Fruit fly (Drosophila melanogaster) whole organism, embryonic: ENCODE measurements around the gene CG34435.

Source experiments
- ATbp ChIP-seq: fragments of 200-800 bp; sonication (Bioruptor generic); optimal IDR thresholded peaks from 2 replicates; lab custom pipeline; 2017; ENCODE audit warnings: missing biosample characterization, mild to moderate bottlenecking, missing genetic modification characterization, missing genetic modification reagents
- Adf1 ChIP-seq: fragments of 200-800 bp; sonication (Bioruptor generic); IDR thresholded peaks from 2 replicates; pipeline ENCODE4 v1.3.6; 2022; ENCODE audit warnings: missing biosample characterization, missing genetic modification characterization
- Bdp1 ChIP-seq: fragments of 200-800 bp; sonication (Bioruptor generic); optimal IDR thresholded peaks from 3 replicates; lab custom pipeline; 2016; ENCODE audit warnings: missing biosample characterization, missing genetic modification characterization
- Blimp-1 ChIP-seq: fragments of 200-800 bp; sonication (Bioruptor generic); optimal IDR thresholded peaks from 3 replicates; lab custom pipeline; 2018; ENCODE audit warnings: missing biosample characterization, missing genetic modification characterization, mild to moderate bottlenecking, moderate library complexity, missing genetic modification reagents
- CG11504 ChIP-seq: fragments of 200-800 bp; sonication (Bioruptor generic); optimal IDR thresholded peaks from 3 replicates; lab custom pipeline; 2019; ENCODE audit warnings: missing biosample characterization, mild to moderate bottlenecking, missing genetic modification characterization, moderate library complexity
- CG12219 ChIP-seq: fragments of 200-800 bp; sonication (Bioruptor generic); optimal IDR thresholded peaks from 3 replicates; lab custom pipeline; 2018; ENCODE audit warnings: missing biosample characterization, mild to moderate bottlenecking, missing genetic modification characterization
- CG14441 ChIP-seq: fragments of 200-800 bp; sonication (Bioruptor generic); IDR thresholded peaks from 2 replicates; pipeline ENCODE4 v1.3.6; 2022; ENCODE audit warnings: missing biosample characterization, missing genetic modification characterization
- CG1529 ChIP-seq: fragments of 200-800 bp; sonication (Bioruptor generic); optimal IDR thresholded peaks from 3 replicates; lab custom pipeline; 2018; ENCODE audit warnings: missing biosample characterization, missing genetic modification characterization
- CG17359 ChIP-seq: fragments of 200-800 bp; sonication (Bioruptor generic); optimal IDR thresholded peaks from 3 replicates; lab custom pipeline; 2018; ENCODE audit warnings: missing biosample characterization, mild to moderate bottlenecking, missing genetic modification characterization, moderate library complexity
- CG18599 ChIP-seq: fragments of 200-800 bp; sonication (Bioruptor generic); optimal IDR thresholded peaks from 3 replicates; lab custom pipeline; 2017; ENCODE audit warnings: missing biosample characterization, missing genetic modification characterization, mild to moderate bottlenecking, moderate library complexity, missing genetic modification reagents
- CG2120 ChIP-seq: fragments of 200-800 bp; sonication (Bioruptor generic); optimal IDR thresholded peaks from 3 replicates; lab custom pipeline; 2016; ENCODE audit warnings: missing biosample characterization, missing genetic modification characterization
- CG31441 ChIP-seq: fragments of 200-800 bp; sonication (Bioruptor generic); IDR thresholded peaks from 2 replicates; pipeline ENCODE4 v1.3.6; 2022; ENCODE audit warnings: missing biosample characterization, missing genetic modification characterization
- CG4820 ChIP-seq: fragments of 200-800 bp; sonication (Bioruptor generic); optimal IDR thresholded peaks from 3 replicates; lab custom pipeline; 2016; ENCODE audit warnings: missing biosample characterization, missing genetic modification characterization
- CG8359 ChIP-seq: fragments of 200-800 bp; sonication (Bioruptor generic); optimal IDR thresholded peaks from 2 replicates; lab custom pipeline; 2017; ENCODE audit warnings: missing biosample characterization, mild to moderate bottlenecking, missing genetic modification characterization, borderline replicate concordance
- CG9817 ChIP-seq: fragments of 200-800 bp; sonication (Bioruptor generic); optimal IDR thresholded peaks from 2 replicates; lab custom pipeline; 2018; ENCODE audit warnings: missing biosample characterization, mild to moderate bottlenecking, missing genetic modification characterization, moderate library complexity
- Deaf1 ChIP-seq: fragments of 200-800 bp; optimal IDR thresholded peaks from 3 replicates; lab custom pipeline; 2019; ENCODE audit warnings: missing biosample characterization, mild to moderate bottlenecking, missing genetic modification characterization, moderate library complexity
- Dfd ChIP-seq, 2 experiments: fragments of >200 bp; optimal IDR thresholded peaks; 2 replicates each; lab custom pipeline; 2017; ENCODE audit warnings: missing biosample characterization in 2 of 2, missing genetic modification characterization in 2 of 2
- Dip3 ChIP-seq: fragments of 200-800 bp; sonication (Bioruptor generic); optimal IDR thresholded peaks from 3 replicates; lab custom pipeline; 2016; ENCODE audit warnings: missing biosample characterization, missing genetic modification characterization
- Drgx ChIP-seq: fragments of 200-800 bp; sonication (Bioruptor generic); IDR thresholded peaks from 2 replicates; pipeline ENCODE4 v1.3.6; 2022; ENCODE audit warnings: missing biosample characterization, missing genetic modification characterization
- E2f1 ChIP-seq: fragments of 200-800 bp; sonication (Bioruptor generic); IDR thresholded peaks from 2 replicates; pipeline ENCODE4 v1.3.6; 2022; ENCODE audit warnings: missing biosample characterization, missing genetic modification characterization
- E2f2 ChIP-seq: fragments of 200-800 bp; sonication (Bioruptor generic); IDR thresholded peaks from 2 replicates; pipeline ENCODE4 v1.3.6; 2022; ENCODE audit warnings: missing biosample characterization, missing genetic modification characterization
- Hmr ChIP-seq: fragments of 200-800 bp; sonication (Bioruptor generic); optimal IDR thresholded peaks from 3 replicates; lab custom pipeline; 2017; ENCODE audit warnings: mild to moderate bottlenecking, missing biosample characterization, missing genetic modification reagents, missing genetic modification characterization
- MTF-1 ChIP-seq: fragments of 200-800 bp; sonication (Bioruptor generic); optimal IDR thresholded peaks from 2 replicates; lab custom pipeline; 2018; ENCODE audit warnings: missing biosample characterization, mild to moderate bottlenecking, missing genetic modification characterization, borderline replicate concordance
- Nf-YC ChIP-seq: fragments of 200-800 bp; optimal IDR thresholded peaks from 3 replicates; lab custom pipeline; 2019; ENCODE audit warnings: missing biosample characterization, mild to moderate bottlenecking, missing genetic modification characterization, moderate library complexity
- Rx ChIP-seq: fragments of 200-800 bp; sonication (Bioruptor generic); IDR thresholded peaks from 2 replicates; pipeline ENCODE4 v1.3.6; 2022; ENCODE audit warnings: missing biosample characterization, missing genetic modification characterization
- Sin3A ChIP-seq: fragments of >200 bp; optimal IDR thresholded peaks from 2 replicates; lab custom pipeline; 2018
- Six4 ChIP-seq: fragments of 200-800 bp; sonication (Bioruptor generic); optimal IDR thresholded peaks from 2 replicates; lab custom pipeline; 2016; ENCODE audit warnings: missing biosample characterization, missing genetic modification characterization
- Usf ChIP-seq: fragments of 200-800 bp; sonication (Bioruptor generic); optimal IDR thresholded peaks from 2 replicates; lab custom pipeline; 2017; ENCODE audit warnings: missing genotype, missing biosample characterization, missing genetic modification characterization
- Xbp1 ChIP-seq: fragments of 200-800 bp; sonication (Bioruptor generic); optimal IDR thresholded peaks from 3 replicates; lab custom pipeline; 2016; ENCODE audit warnings: missing biosample characterization, mild to moderate bottlenecking, missing genetic modification characterization
- ara ChIP-seq: fragments of 200-800 bp; sonication (Bioruptor generic); IDR thresholded peaks from 2 replicates; pipeline ENCODE4 v1.3.6; 2022; ENCODE audit warnings: missing biosample characterization, missing genetic modification characterization
- bab2 ChIP-seq: fragments of 200-800 bp; sonication (Bioruptor generic); optimal IDR thresholded peaks from 2 replicates; lab custom pipeline; 2016; ENCODE audit warnings: missing biosample characterization, missing genetic modification characterization
- br ChIP-seq: fragments of >200 bp; optimal IDR thresholded peaks from 2 replicates; lab custom pipeline; 2017
- btn ChIP-seq: fragments of 200-800 bp; sonication (Bioruptor generic); optimal IDR thresholded peaks from 2 replicates; lab custom pipeline; 2016; ENCODE audit warnings: missing biosample characterization, missing genetic modification characterization
- croc ChIP-seq: fragments of 200-800 bp; sonication (Bioruptor generic); conservative IDR thresholded peaks from 3 replicates; pipeline ENCODE4 v1.3.6; 2022; ENCODE audit warnings: missing biosample characterization, missing genetic modification characterization
- dan ChIP-seq: fragments of 200-800 bp; sonication (Bioruptor generic); IDR thresholded peaks from 2 replicates; pipeline ENCODE4 v1.3.6; 2022; ENCODE audit warnings: missing biosample characterization, missing genetic modification characterization
- danr ChIP-seq: fragments of 200-800 bp; sonication (Bioruptor generic); IDR thresholded peaks from 2 replicates; pipeline ENCODE4 v1.3.6; 2022; ENCODE audit warnings: missing biosample characterization, missing genetic modification characterization
- dati ChIP-seq: fragments of 200-800 bp; sonication (Bioruptor generic); IDR thresholded peaks from 2 replicates; pipeline ENCODE4 v1.3.6; 2022; ENCODE audit warnings: missing biosample characterization, missing genetic modification characterization
- dimm ChIP-seq: fragments of 200-800 bp; sonication (Bioruptor generic); IDR thresholded peaks from 2 replicates; pipeline ENCODE4 v1.3.6; 2022; ENCODE audit warnings: missing biosample characterization, missing genetic modification characterization
- eyg ChIP-seq: fragments of 200-800 bp; sonication (Bioruptor generic); optimal IDR thresholded peaks from 3 replicates; lab custom pipeline; 2016; ENCODE audit warnings: missing biosample characterization, missing genetic modification characterization
- fd102C ChIP-seq: fragments of 200-800 bp; sonication (Bioruptor generic); optimal IDR thresholded peaks from 2 replicates; lab custom pipeline; 2018; ENCODE audit warnings: missing biosample characterization, mild to moderate bottlenecking, missing genetic modification characterization, moderate library complexity
- gcm2 ChIP-seq: fragments of 200-800 bp; sonication (Bioruptor generic); optimal IDR thresholded peaks from 2 replicates; lab custom pipeline; 2016; ENCODE audit warnings: missing biosample characterization, missing genetic modification characterization
- hth ChIP-seq: fragments of >200 bp; optimal IDR thresholded peaks from 2 replicates; lab custom pipeline; 2017; ENCODE audit warnings: inconsistent platforms
- inv ChIP-seq: fragments of 200-800 bp; sonication (Bioruptor generic); IDR thresholded peaks from 2 replicates; pipeline ENCODE4 v1.3.6; 2022; ENCODE audit warnings: missing biosample characterization, missing genetic modification characterization; ENCODE audit not compliant: partially characterized antibody
- jumu ChIP-seq: fragments of 200-800 bp; sonication (Bioruptor generic); optimal IDR thresholded peaks from 3 replicates; lab custom pipeline; 2016; ENCODE audit warnings: missing biosample characterization, missing genetic modification characterization
- lmd ChIP-seq: fragments of 200-800 bp; sonication (Bioruptor generic); IDR thresholded peaks from 2 replicates; pipeline ENCODE4 v1.3.6; 2022; ENCODE audit warnings: missing biosample characterization, missing genetic modification characterization
- p53 ChIP-seq: fragments of 200-800 bp; sonication (Bioruptor generic); optimal IDR thresholded peaks from 2 replicates; lab custom pipeline; 2016; ENCODE audit warnings: missing biosample characterization, missing genetic modification characterization
- pan ChIP-seq, 4 experiments: fragments of >200 bp in 3 of 4; fragments of 200-800 bp in 1 of 4; sonication (Bioruptor generic) in 1 of 4; optimal IDR thresholded peaks in 3 of 4; IDR thresholded peaks in 1 of 4; 2 replicates each; pipeline versions ENCODE4 v1.3.6 to Lab custom; 2017 to 2022; ENCODE audit warnings: missing biosample characterization in 2 of 4, missing genetic modification characterization in 2 of 4, mixed read lengths in 1 of 4
- pfk ChIP-seq: fragments of 200-800 bp; sonication (Bioruptor generic); optimal IDR thresholded peaks from 2 replicates; lab custom pipeline; 2018; ENCODE audit warnings: missing biosample characterization, mild to moderate bottlenecking, missing genetic modification characterization, moderate library complexity
- pita ChIP-seq: fragments of 200-800 bp; sonication (Bioruptor generic); optimal IDR thresholded peaks from 2 replicates; lab custom pipeline; 2017; ENCODE audit warnings: missing biosample characterization, mild to moderate bottlenecking, missing genetic modification characterization
- psq ChIP-seq: fragments of 200-800 bp; sonication (Bioruptor generic); optimal IDR thresholded peaks from 2 replicates; lab custom pipeline; 2017; ENCODE audit warnings: missing biosample characterization, missing genetic modification characterization
- ssp ChIP-seq: fragments of 200-800 bp; sonication (Bioruptor generic); IDR thresholded peaks from 2 replicates; pipeline ENCODE4 v1.3.6; 2022; ENCODE audit warnings: missing biosample characterization, missing genetic modification characterization
- wek ChIP-seq: fragments of 200-800 bp; sonication (Bioruptor generic); optimal IDR thresholded peaks from 3 replicates; lab custom pipeline; 2018; ENCODE audit warnings: missing biosample characterization, mild to moderate bottlenecking, missing genetic modification characterization, moderate library complexity

The CG34435 gene

DNA sequence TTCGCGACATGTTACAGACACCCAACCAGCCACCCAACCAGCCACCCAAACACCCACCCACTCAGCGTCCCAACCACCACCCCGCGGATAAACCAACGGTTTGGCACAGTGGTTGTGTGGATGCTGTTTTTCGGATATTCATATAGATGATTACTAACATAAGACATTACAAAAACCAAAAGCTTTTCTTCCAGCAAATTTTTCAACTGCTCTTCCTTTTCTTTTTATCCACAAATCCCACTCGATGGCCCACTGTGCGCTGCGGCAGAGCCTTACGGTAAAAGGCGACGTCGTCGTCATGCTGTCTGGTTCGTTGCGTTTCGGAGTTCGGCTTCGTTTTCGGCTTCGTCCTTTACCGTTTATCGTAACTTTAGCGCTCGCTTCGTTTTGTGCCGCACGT lies 24.3 kb upstream of the CG34435 start (continued):
- peak; percentile 50 for TF ChIP-seq Xbp1 (GFP tag; lab: Kevin White, UChicago)
- TF ChIP-seq CG9817 = peak; percentile 43
- TF ChIP-seq psq (GFP tag; lab: Kevin White, UChicago) = peak; percentile 31
- no peak for TF ChIP-seq CG1529 (GFP tag; lab: Kevin White, UChicago)
- peak; percentile 44 for TF ChIP-seq Dip3
- no peak for TF ChIP-seq inv (GFP tag; lab: Robert Waterston, UW)
- TF ChIP-seq E2f2 = peak; percentile 20; the same call in 1 of the 2 replicates
- TF ChIP-seq dimm (GFP tag; lab: Robert Waterston, UW) = 0 out of 2 replicates have a peak, but pooled peaks have one; percentile 3
- peak; percentile 4 for TF ChIP-seq btn (GFP tag; lab: Kevin White, UChicago)
- TF ChIP-seq CG8359 (GFP tag; lab: Kevin White, UChicago) = no peak
- no peak for TF ChIP-seq hth (lab: Kevin White, UChicago)
- no peak for TF ChIP-seq Usf (GFP tag; lab: Kevin White, UChicago)
- peak; percentile 43 for TF ChIP-seq CG11504 (tag; lab: Kevin White, UChicago)
- TF ChIP-seq Drgx (GFP tag; lab: Robert Waterston, UW) = peak; percentile 39
- no peak for TF ChIP-seq danr (GFP tag; lab: Robert Waterston, UW)
- peak; percentile 43 for TF ChIP-seq jumu
- peak; percentile 78 for TF ChIP-seq ara (GFP tag; lab: Robert Waterston, UW)
- TF ChIP-seq E2f1 (GFP tag; lab: Robert Waterston, UW) = peak; percentile 64
- peak; percentile 68 for TF ChIP-seq CG14441 (GFP tag; lab: Robert Waterston, UW)
- peak; percentile 54; the same call in 1 of the 2 replicates for TF ChIP-seq Rx (GFP tag; lab: Robert Waterston, UW)
- TF ChIP-seq ATbp (GFP tag; lab: Kevin White, UChicago) = peak; percentile 48
- no peak for TF ChIP-seq Blimp-1
- peak; percentile 58 for TF ChIP-seq Hmr (GFP tag; lab: Kevin White, UChicago)
- TF ChIP-seq br = no peak
- peak; percentile 69 for TF ChIP-seq CG17359 (tag; lab: Kevin White, UChicago)
- TF ChIP-seq pfk (GFP tag; lab: Kevin White, UChicago) = no peak
- TF ChIP-seq Sin3A (lab: Kevin White, UChicago) = no peak
- no peak for TF ChIP-seq pan (optimal IDR thresholded peaks at IDR 0.05; lab: Kevin White, UChicago)
- peak in 1 of 2 experiments; percentile 69 for TF ChIP-seq pan (GFP tag; optimal IDR thresholded peaks at IDR 0.05 in 1 of 2, IDR thresholded peaks at IDR 0.05 in 1 of 2)
- peak; percentile 88 for TF ChIP-seq Adf1 (GFP tag; lab: Robert Waterston, UW)
- TF ChIP-seq Dfd (GFP tag; optimal IDR thresholded peaks at IDR 0.05; lab: Kevin White, UChicago) = no peak
- peak; percentile 19 for TF ChIP-seq Six4 (GFP tag; lab: Kevin White, UChicago)
- TF ChIP-seq pita (GFP tag; lab: Kevin White, UChicago) = no peak
- TF ChIP-seq wek (GFP tag; lab: Kevin White, UChicago) = no peak
- TF ChIP-seq p53 (GFP tag; lab: Kevin White, UChicago) = no peak
- TF ChIP-seq MTF-1 (GFP tag; lab: Kevin White, UChicago) = peak; percentile 35
- TF ChIP-seq CG12219 (GFP tag; lab: Kevin White, UChicago) = peak; percentile 9
- no peak for TF ChIP-seq CG31441 (GFP tag; lab: Robert Waterston, UW)
- 0 out of 2 replicates have a peak, but pooled peaks have one; percentile 18 for TF ChIP-seq ssp (GFP tag; lab: Robert Waterston, UW)
- peak; percentile 21 for TF ChIP-seq Nf-YC (tag; lab: Kevin White, UChicago)
- peak; percentile 25 for TF ChIP-seq CG4820 (GFP tag; lab: Kevin White, UChicago)
- peak; percentile 15 for TF ChIP-seq Bdp1
- peak; percentile 63 for TF ChIP-seq dati
- TF ChIP-seq Deaf1 (tag; lab: Kevin White, UChicago) = peak; percentile 87
- no peak for TF ChIP-seq fd102C (GFP tag; lab: Kevin White, UChicago)
- TF ChIP-seq gcm2 (GFP tag; lab: Kevin White, UChicago) = peak; percentile 8
- TF ChIP-seq bab2 (GFP tag; lab: Kevin White, UChicago) = peak; percentile 56
- TF ChIP-seq dan (GFP tag; lab: Robert Waterston, UW) = no peak
- TF ChIP-seq croc (GFP tag; lab: Robert Waterston, UW) = peak; percentile 27; the same call in 1 of the 3 replicates
- TF ChIP-seq CG2120 (GFP tag; lab: Kevin White, UChicago) = peak; percentile 68
- TF ChIP-seq eyg (GFP tag; lab: Kevin White, UChicago) = peak; percentile 29
- peak; percentile 67 for TF ChIP-seq lmd (GFP tag; lab: Robert Waterston, UW)
- peak; percentile 88 for TF ChIP-seq CG18599 (GFP tag; lab: Kevin White, UChicago)
